Worm (Caenorhabditis elegans): ENCODE measurements around the gene srbc-44.

Gene srbc-44

DNA sequence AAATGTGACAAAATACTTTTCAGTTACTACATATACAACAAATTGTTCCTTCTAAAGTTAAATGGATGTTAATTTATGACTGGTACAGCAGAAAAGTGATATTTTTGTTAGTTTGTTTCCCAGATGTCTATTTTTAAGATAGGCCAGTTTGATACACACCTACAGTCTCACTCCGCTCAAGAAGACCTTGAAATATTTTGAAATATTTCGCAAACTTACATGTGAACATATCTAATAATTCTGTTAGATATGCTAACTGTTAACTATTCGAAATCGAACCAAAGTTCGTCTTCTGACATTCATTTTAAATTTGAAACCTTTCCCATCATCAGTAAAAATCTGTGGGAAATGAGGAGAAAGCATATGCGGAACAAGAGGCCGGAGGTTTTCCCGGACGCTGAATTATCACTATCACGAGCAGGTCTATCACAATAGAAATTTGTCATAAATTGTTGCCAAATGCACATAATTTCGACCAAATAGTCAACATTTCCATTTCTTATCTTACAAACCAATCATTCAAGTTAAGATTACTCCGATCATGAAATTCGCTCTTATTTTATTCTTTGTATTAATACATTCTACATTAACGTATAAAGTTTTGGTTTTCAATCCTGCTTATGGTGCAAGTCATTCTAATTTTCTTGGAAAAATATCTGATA lies 31.6 kb upstream of the srbc-44 start, which contains the start of the genes ZC443.4 and ugt-18:
ZC443.4 (minus strand) TSS at position 95 of the 662 bp plus-strand sequence.
ugt-18 (plus strand) TSS at position 469 of the 662 bp plus-strand sequence.
- no peak for TF ChIP-seq nhr-12 (tag; optimal IDR thresholded peaks at IDR 0.05)
- TF ChIP-seq ham-2 (GFP tag; optimal IDR thresholded peaks at IDR 0.05) = no peak
- TF ChIP-seq unc-62 (GFP tag; optimal IDR thresholded peaks at IDR 0.05) = no peak
- TF ChIP-seq snpc-4 (tag; optimal IDR thresholded peaks at IDR 0.05) = no peak
- TF ChIP-seq elt-3 (tag; optimal IDR thresholded peaks at IDR 0.05) = no peak
- no peak for TF ChIP-seq nhr-28 (tag; optimal IDR thresholded peaks at IDR 0.05)
- no peak for TF ChIP-seq pha-4 (tag; optimal IDR thresholded peaks at IDR 0.05)
- TF ChIP-seq ceh-83 (GFP tag; optimal IDR thresholded peaks at IDR 0.05) = no peak
- TF ChIP-seq mab-5 (tag; optimal IDR thresholded peaks at IDR 0.05) = no peak

DNA sequence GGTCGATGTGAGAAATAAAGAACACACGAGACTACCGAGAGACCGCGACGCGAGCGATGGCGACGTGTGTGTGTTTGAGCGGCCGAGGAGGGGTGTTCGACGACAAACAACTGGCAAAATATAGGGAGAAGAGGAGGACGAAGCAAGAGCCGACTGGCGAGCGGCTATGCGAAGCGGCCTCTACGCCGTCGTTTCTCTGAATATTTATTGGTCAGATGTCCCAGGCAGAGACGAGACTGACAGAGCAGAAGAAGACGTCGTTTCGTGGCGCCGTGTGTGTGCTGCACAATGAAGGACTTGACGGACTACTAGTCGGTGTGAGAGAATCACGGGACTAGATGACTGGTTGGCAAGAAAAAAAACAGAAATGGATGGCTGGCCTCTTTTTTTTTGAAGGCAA lies 30.8 kb upstream of the srbc-44 start:
- no peak for TF ChIP-seq sptf-1 (tag; optimal IDR thresholded peaks at IDR 0.05)
- TF ChIP-seq ham-2 (GFP tag; optimal IDR thresholded peaks at IDR 0.05) = peak; percentile 20
- TF ChIP-seq mab-5 (tag; optimal IDR thresholded peaks at IDR 0.05) = no peak
- TF ChIP-seq mls-2 (tag; optimal IDR thresholded peaks at IDR 0.05) = no peak
- TF ChIP-seq elt-1 (tag; optimal IDR thresholded peaks at IDR 0.05; ENCODE audit: borderline replicate concordance, insufficient read depth) = no peak

DNA sequence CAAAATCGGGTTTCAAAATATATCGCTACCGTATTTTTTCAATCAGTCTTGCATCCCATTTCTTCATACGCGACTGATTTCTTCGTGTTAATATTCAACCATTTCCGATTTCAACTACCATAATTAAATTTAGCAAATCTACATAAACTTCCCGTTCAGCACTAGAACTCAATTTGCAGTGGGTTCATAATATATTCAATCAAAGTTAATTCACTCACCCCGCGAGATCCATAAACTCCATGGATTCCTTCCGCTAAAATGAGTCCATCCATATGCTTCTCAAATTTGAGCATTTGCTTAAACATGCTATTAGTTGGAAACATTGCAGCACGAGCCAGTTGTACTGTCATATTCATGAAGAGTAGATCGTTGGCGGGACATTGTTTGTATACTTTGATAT lies 30.1 kb upstream of the srbc-44 start:
- TF ChIP-seq nhr-28 (tag; optimal IDR thresholded peaks at IDR 0.05) (no peak), sptf-1 (tag; optimal IDR thresholded peaks at IDR 0.05) (no peak), elt-1 (tag; optimal IDR thresholded peaks at IDR 0.05; ENCODE audit: borderline replicate concordance, insufficient read depth) (no peak), ces-1 (GFP tag; optimal IDR thresholded peaks at IDR 0.05) (peak; percentile 96), mab-5 (tag; optimal IDR thresholded peaks at IDR 0.05) (no peak), nhr-76 (tag; optimal IDR thresholded peaks at IDR 0.05) (no peak), ztf-11 (tag; optimal IDR thresholded peaks at IDR 0.05) (no peak)

DNA sequence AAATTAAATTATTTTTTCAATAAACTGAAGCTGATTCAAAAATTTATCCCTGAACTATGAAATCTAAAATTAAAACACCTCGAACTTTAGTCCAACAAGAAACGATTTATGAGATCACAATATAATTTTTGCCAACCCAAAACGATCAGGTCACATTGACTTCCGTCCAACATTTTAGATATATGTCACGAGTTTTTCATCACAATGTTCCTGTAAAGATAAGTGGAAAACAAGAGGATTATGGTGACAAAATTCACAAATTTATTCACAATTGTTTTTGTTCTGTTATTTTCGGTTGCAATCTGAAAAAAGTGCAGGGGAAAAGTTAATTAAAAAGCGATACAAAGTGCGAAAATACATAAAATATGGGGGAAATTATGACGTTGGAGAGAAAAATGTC lies 28.3 kb upstream of the srbc-44 start:
- TF ChIP-seq nhr-237 (tag; optimal IDR thresholded peaks at IDR 0.05) (no peak), sem-2 (GFP tag; optimal IDR thresholded peaks at IDR 0.05) (no peak), drap-1 (GFP tag; optimal IDR thresholded peaks at IDR 0.05) (no peak), mls-2 (tag; optimal IDR thresholded peaks at IDR 0.05) (no peak), tbx-8 (GFP tag; optimal IDR thresholded peaks at IDR 0.05) (no peak)

DNA sequence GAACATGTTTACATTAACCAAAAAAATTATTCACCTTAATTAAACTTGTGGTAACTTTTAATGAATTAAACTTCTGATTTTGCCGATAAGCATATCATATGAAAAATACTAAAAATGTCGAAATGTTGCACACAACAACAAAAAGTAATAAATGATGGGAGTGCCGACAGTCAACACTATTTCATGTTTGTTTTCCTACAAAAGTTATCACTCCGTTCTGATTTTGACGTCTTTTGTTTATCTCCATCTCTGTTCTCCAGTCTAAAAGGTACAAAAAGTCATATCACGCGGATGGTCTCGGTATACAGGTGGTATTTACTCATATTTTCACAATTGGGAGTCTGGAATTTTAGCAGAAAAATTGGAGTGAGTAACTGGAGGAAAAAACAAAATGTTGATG lies 27.0 kb upstream of the srbc-44 start:
- TF ChIP-seq nhr-76 (tag; optimal IDR thresholded peaks at IDR 0.05) = no peak
- TF ChIP-seq blmp-1 (tag; optimal IDR thresholded peaks at IDR 0.05) = no peak
- TF ChIP-seq M03D4.4 (tag; optimal IDR thresholded peaks at IDR 0.05) = no peak
- TF ChIP-seq unc-62 (GFP tag; optimal IDR thresholded peaks at IDR 0.05) = no peak
- TF ChIP-seq nhr-12 (tag; optimal IDR thresholded peaks at IDR 0.05) = no peak
- no peak for TF ChIP-seq ham-2 (GFP tag; optimal IDR thresholded peaks at IDR 0.05)
- no peak for TF ChIP-seq nhr-28 (tag; optimal IDR thresholded peaks at IDR 0.05)
- TF ChIP-seq bed-3 (GFP tag; optimal IDR thresholded peaks at IDR 0.05) = no peak
- TF ChIP-seq mab-5 (tag; optimal IDR thresholded peaks at IDR 0.05) = no peak
- TF ChIP-seq elt-1 (tag; optimal IDR thresholded peaks at IDR 0.05; ENCODE audit: borderline replicate concordance, insufficient read depth) = no peak

DNA sequence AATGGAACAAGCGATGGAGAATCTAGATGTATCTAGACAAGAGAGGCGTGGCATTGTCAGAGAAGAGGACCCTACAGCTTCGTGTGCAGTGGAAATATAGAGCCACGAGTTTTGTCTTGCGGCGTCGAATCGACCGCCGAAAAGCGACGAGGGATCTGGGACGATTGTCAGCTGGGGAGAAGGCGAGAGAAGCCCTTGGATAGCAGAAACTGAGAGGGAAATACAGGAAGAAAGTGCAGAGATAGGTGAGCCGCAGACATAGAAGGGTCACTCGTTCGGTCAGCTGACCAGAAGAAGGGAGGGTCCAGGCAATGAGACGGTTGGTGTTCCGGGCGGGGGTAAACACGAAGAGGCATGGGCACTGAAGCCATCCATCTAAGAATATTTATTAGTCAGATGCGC lies 26.1 kb upstream of the srbc-44 start:
- TF ChIP-seq zip-8 (tag; optimal IDR thresholded peaks at IDR 0.05) = no peak
- TF ChIP-seq cnd-1 (tag; optimal IDR thresholded peaks at IDR 0.05) = no peak
- TF ChIP-seq pha-4 (tag; optimal IDR thresholded peaks at IDR 0.05) = peak; percentile 69
- TF ChIP-seq sptf-1 (tag; optimal IDR thresholded peaks at IDR 0.05) = peak; percentile 47
- TF ChIP-seq unc-62 (GFP tag; optimal IDR thresholded peaks at IDR 0.05) = peak; percentile 55
- peak; percentile 9 for TF ChIP-seq lsy-2 (tag; optimal IDR thresholded peaks at IDR 0.05)
- TF ChIP-seq drap-1 (GFP tag; optimal IDR thresholded peaks at IDR 0.05) = peak; percentile 40
- no peak for TF ChIP-seq blmp-1 (tag; optimal IDR thresholded peaks at IDR 0.05)
- TF ChIP-seq elt-3 (tag; optimal IDR thresholded peaks at IDR 0.05) = no peak
- TF ChIP-seq hlh-1 (tag; optimal IDR thresholded peaks at IDR 0.05) = peak; percentile 82
- TF ChIP-seq flh-1 (GFP tag; optimal IDR thresholded peaks at IDR 0.05) = no peak
- TF ChIP-seq unc-120 (tag; optimal IDR thresholded peaks at IDR 0.05; ENCODE audit: poor library complexity, severe bottlenecking) = peak; percentile 85
- TF ChIP-seq ztf-11 (tag; optimal IDR thresholded peaks at IDR 0.05) = peak; percentile 13
- TF ChIP-seq lin-32 (GFP tag; optimal IDR thresholded peaks at IDR 0.05) = no peak
- peak; percentile 39 for TF ChIP-seq ces-1 (GFP tag; optimal IDR thresholded peaks at IDR 0.05)
- TF ChIP-seq ham-2 (GFP tag; optimal IDR thresholded peaks at IDR 0.05) = peak; percentile 75
- TF ChIP-seq sem-2 (GFP tag; optimal IDR thresholded peaks at IDR 0.05) = no peak
